Worm (Caenorhabditis elegans) whole organism, L2 larva: ENCODE data around the gene F18G5.6.

Experiments
- C34F6.9 ChIP-seq: fragments of 150-350 bp; optimal IDR thresholded peaks from 2 replicates; lab custom pipeline; 2014; ENCODE audit warnings: missing biosample characterization, missing genetic modification characterization
- ZK546.5 ChIP-seq: sonication (generic microtip); optimal IDR thresholded peaks from 2 replicates; lab custom pipeline; 2017; ENCODE audit warnings: missing biosample characterization, missing genetic modification characterization
- alr-1 ChIP-seq: fragments of 150-350 bp; optimal IDR thresholded peaks from 2 replicates; lab custom pipeline; 2014; ENCODE audit warnings: missing biosample characterization, missing genetic modification characterization
- ama-1 ChIP-seq: fragments of 150-350 bp; optimal IDR thresholded peaks from 2 replicates; lab custom pipeline; 2018; ENCODE audit warnings: inconsistent platforms
- blmp-1 ChIP-seq: sonication (generic microtip); optimal IDR thresholded peaks from 2 replicates; lab custom pipeline; 2017; ENCODE audit warnings: missing genetic modification characterization, mild to moderate bottlenecking, missing compliant biosample characterization, antibody characterized with exemption, moderate library complexity; ENCODE audit not compliant: insufficient read depth
- ceh-16 ChIP-seq: fragments of 150-350 bp; optimal IDR thresholded peaks from 2 replicates; lab custom pipeline; 2014; ENCODE audit warnings: missing biosample characterization, missing genetic modification characterization
- ceh-82 ChIP-seq: fragments of 150-350 bp; optimal IDR thresholded peaks from 2 replicates; lab custom pipeline; 2014; ENCODE audit warnings: missing biosample characterization, missing genetic modification characterization
- crh-2 ChIP-seq: sonication (generic microtip); optimal IDR thresholded peaks from 2 replicates; lab custom pipeline; 2017; ENCODE audit warnings: missing biosample characterization, missing genetic modification characterization
- egl-27 ChIP-seq: sonication (generic microtip); optimal IDR thresholded peaks from 3 replicates; lab custom pipeline; 2017; ENCODE audit warnings: missing biosample characterization, missing genetic modification reagents, missing genetic modification characterization
- elt-1 ChIP-seq: fragments of 150-350 bp; optimal IDR thresholded peaks from 2 replicates; lab custom pipeline; 2014; ENCODE audit warnings: missing biosample characterization, missing genetic modification characterization
- gmeb-1 ChIP-seq: fragments of 150-350 bp; optimal IDR thresholded peaks from 2 replicates; lab custom pipeline; 2014; ENCODE audit warnings: missing biosample characterization, missing genetic modification characterization
- lin-13 ChIP-seq: fragments of 150-350 bp; optimal IDR thresholded peaks from 2 replicates; lab custom pipeline; 2014; ENCODE audit warnings: missing biosample characterization, missing genetic modification reagents, missing genetic modification characterization
- lin-39 ChIP-seq: fragments of 150-350 bp; optimal IDR thresholded peaks from 2 replicates; lab custom pipeline; 2014; ENCODE audit warnings: missing biosample characterization, missing genetic modification reagents, missing genetic modification characterization
- lsy-2 ChIP-seq, 2 experiments: fragments of 150-350 bp in 1 of 2; sonication (generic microtip) in 1 of 2; optimal IDR thresholded peaks; 2 replicates each; lab custom pipeline; 2014 to 2017; ENCODE audit warnings: missing biosample characterization in 2 of 2, missing genetic modification characterization in 2 of 2
- mab-5 ChIP-seq: fragments of 150-350 bp; optimal IDR thresholded peaks from 2 replicates; lab custom pipeline; 2014; ENCODE audit warnings: missing biosample characterization, missing genetic modification characterization
- mdl-1 ChIP-seq, 2 experiments: fragments of 150-350 bp in 1 of 2; sonication (generic microtip) in 1 of 2; optimal IDR thresholded peaks; 2 replicates each; lab custom pipeline; 2017; ENCODE audit warnings: missing biosample characterization in 2 of 2, missing genetic modification characterization in 2 of 2
- nhr-11 ChIP-seq: fragments of 150-350 bp; optimal IDR thresholded peaks from 2 replicates; lab custom pipeline; 2014; ENCODE audit warnings: missing biosample characterization, missing genetic modification characterization
- nhr-129 ChIP-seq: fragments of 150-350 bp; optimal IDR thresholded peaks from 2 replicates; lab custom pipeline; 2014; ENCODE audit warnings: missing biosample characterization, missing genetic modification characterization
- nhr-21 ChIP-seq: fragments of 150-350 bp; optimal IDR thresholded peaks from 2 replicates; lab custom pipeline; 2014; ENCODE audit warnings: missing biosample characterization, missing genetic modification characterization
- nhr-23 ChIP-seq: fragments of 150-350 bp; optimal IDR thresholded peaks from 2 replicates; lab custom pipeline; 2014; ENCODE audit warnings: missing biosample characterization, missing genetic modification reagents, missing genetic modification characterization
- nhr-237 ChIP-seq: fragments of 150-350 bp; optimal IDR thresholded peaks from 2 replicates; lab custom pipeline; 2014; ENCODE audit warnings: missing biosample characterization, missing genetic modification characterization
- nhr-25 ChIP-seq: fragments of 150-350 bp; sonication (generic microtip); optimal IDR thresholded peaks from 3 replicates; lab custom pipeline; 2014; ENCODE audit warnings: missing biosample characterization, missing genetic modification characterization
- nhr-6 ChIP-seq: fragments of 150-350 bp; optimal IDR thresholded peaks from 2 replicates; lab custom pipeline; 2014; ENCODE audit warnings: missing biosample characterization, missing genetic modification characterization
- nhr-77 ChIP-seq: fragments of 150-350 bp; optimal IDR thresholded peaks from 2 replicates; lab custom pipeline; 2014; ENCODE audit warnings: missing biosample characterization, missing genetic modification characterization
- peb-1 ChIP-seq: fragments of 150-350 bp; optimal IDR thresholded peaks from 2 replicates; lab custom pipeline; 2014; ENCODE audit warnings: missing biosample characterization, missing genetic modification characterization
- sem-4 ChIP-seq: fragments of 150-350 bp; optimal IDR thresholded peaks from 2 replicates; lab custom pipeline; 2014; ENCODE audit warnings: missing biosample characterization, missing genetic modification reagents, missing genetic modification characterization
- skn-1 ChIP-seq: sonication (generic microtip); optimal IDR thresholded peaks from 2 replicates; lab custom pipeline; 2017; ENCODE audit warnings: missing biosample characterization, missing genetic modification characterization
- sma-3 ChIP-seq: sonication (generic microtip); optimal IDR thresholded peaks from 2 replicates; lab custom pipeline; 2016; ENCODE audit warnings: missing genetic modification reagents, missing genetic modification characterization, missing compliant biosample characterization
- sma-9 ChIP-seq, 2 experiments: fragments of 150-350 bp in 1 of 2; sonication (generic microtip) in 1 of 2; optimal IDR thresholded peaks; 2 replicates each; lab custom pipeline; 2014 to 2016; ENCODE audit warnings: missing genetic modification characterization in 2 of 2, mild to moderate bottlenecking in 1 of 2, missing biosample characterization in 1 of 2, missing compliant biosample characterization in 1 of 2, missing genetic modification reagents in 1 of 2, moderate library complexity in 1 of 2
- snpc-4 ChIP-seq: fragments of 150-350 bp; optimal IDR thresholded peaks from 2 replicates; lab custom pipeline; 2014; ENCODE audit warnings: missing biosample characterization, missing genetic modification characterization
- unc-39 ChIP-seq: fragments of 150-350 bp; optimal IDR thresholded peaks from 2 replicates; lab custom pipeline; 2014; ENCODE audit warnings: missing biosample characterization, missing genetic modification characterization
- unc-55 ChIP-seq: fragments of 150-350 bp; sonication (generic microtip); optimal IDR thresholded peaks from 3 replicates; lab custom pipeline; 2014; ENCODE audit warnings: missing biosample characterization, missing genetic modification reagents, missing genetic modification characterization
- unc-62 ChIP-seq: fragments of 150-350 bp; optimal IDR thresholded peaks from 2 replicates; lab custom pipeline; 2014; ENCODE audit warnings: missing biosample characterization, missing genetic modification reagents, missing genetic modification characterization
- zag-1 ChIP-seq: fragments of 150-350 bp; optimal IDR thresholded peaks from 2 replicates; lab custom pipeline; 2014; ENCODE audit warnings: missing biosample characterization, missing genetic modification characterization
- ztf-1 ChIP-seq: fragments of 200-800 bp; sonication (Bioruptor generic); conservative IDR thresholded peaks from 2 replicates; pipeline ENCODE4 v1.3.6; 2022; ENCODE audit warnings: missing genetic modification characterization, missing compliant biosample characterization
- ztf-11 ChIP-seq: sonication (generic microtip); optimal IDR thresholded peaks from 2 replicates; lab custom pipeline; 2017; ENCODE audit warnings: missing biosample characterization, missing genetic modification characterization
- ztf-4 ChIP-seq: fragments of 150-350 bp; optimal IDR thresholded peaks from 2 replicates; lab custom pipeline; 2014; ENCODE audit warnings: missing biosample characterization, missing genetic modification characterization

Gene F18G5.6

DNA sequence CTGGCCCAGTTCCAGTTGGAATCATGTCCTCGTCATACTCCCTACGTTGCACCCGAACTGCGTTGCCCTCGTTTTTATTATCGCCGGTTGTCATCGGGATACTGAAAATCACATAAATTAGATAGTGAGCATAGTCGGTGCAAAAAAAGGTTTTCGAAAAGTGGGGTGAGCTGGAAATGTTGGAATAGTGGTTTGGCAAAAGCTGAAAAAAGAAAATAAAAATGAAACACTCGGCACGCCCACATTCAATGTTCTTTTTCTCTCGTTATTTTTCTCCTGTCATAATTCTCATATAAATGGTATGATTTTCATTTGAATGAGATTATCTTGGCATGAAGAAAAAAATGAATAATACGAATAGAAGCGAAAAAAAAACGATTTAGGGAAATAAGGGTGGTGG, at the start of gene F18G5.6:
F18G5.6 (minus strand) TSS at position 101 of the 400 bp plus-strand sequence.
- TF ChIP-seq ceh-16 (tag; lab: Kevin White, UChicago) (no peak), nhr-23 (tag; lab: Kevin White, UChicago) (no peak), sma-3 (GFP tag; lab: Kevin White, UChicago) (no peak), skn-1 (tag; lab: Kevin White, UChicago) (no peak), unc-55 (GFP tag; lab: Kevin White, UChicago) (no peak), mdl-1 (tag; optimal IDR thresholded peaks at IDR 0.05; lab: Kevin White, UChicago) (no peak), nhr-6 (tag; lab: Kevin White, UChicago) (no peak)
- TF ChIP-seq, all 48 proteins: peak for 0

ce11 chrX:9311225-9311624, 47.1 kb upstream of the F18G5.6 start, which contains the start of gene H29C22.1:
TSS of gene H29C22.1 (minus strand) at chrX:9311325.
- TF ChIP-seq nhr-11 (tag; lab: Kevin White, UChicago) (no peak), sma-3 (GFP tag; lab: Kevin White, UChicago) (no peak), lsy-2 (tag; optimal IDR thresholded peaks at IDR 0.05; lab: Kevin White, UChicago) (no peak), lin-13 (GFP tag; lab: Kevin White, UChicago) (no peak), zag-1 (tag; lab: Kevin White, UChicago) (no peak), lin-39 (tag; lab: Kevin White, UChicago) (no peak), snpc-4 (tag; lab: Kevin White, UChicago) (no peak), nhr-21 (tag; lab: Kevin White, UChicago) (no peak), ZK546.5 (tag; lab: Kevin White, UChicago) (no peak)

- TF ChIP-seq sma-9 (GFP tag; optimal IDR thresholded peaks at IDR 0.05; lab: Kevin White, UChicago) (no peak), sma-9 (tag; optimal IDR thresholded peaks at IDR 0.05; lab: Kevin White, UChicago) (no peak), skn-1 (tag; lab: Kevin White, UChicago) (no peak), crh-2 (tag; lab: Kevin White, UChicago) (no peak), egl-27 (tag; lab: Kevin White, UChicago) (no peak)
Observed at ce11 chrX:9303422-9303821, 39.3 kb upstream of the F18G5.6 start, which contains the start of gene tmc-2. TSS of gene tmc-2 (plus strand) at chrX:9303722.

ce11 chrX:9302763-9303162, 38.6 kb upstream of the F18G5.6 start:
- TF ChIP-seq lin-39 (tag; lab: Kevin White, UChicago): no peak
- TF ChIP-seq nhr-237: no peak
- TF ChIP-seq ceh-16 (tag; lab: Kevin White, UChicago): no peak
- TF ChIP-seq sma-3 (GFP tag; lab: Kevin White, UChicago): no peak
- no peak for TF ChIP-seq ztf-4 (tag; lab: Kevin White, UChicago)
- no peak for TF ChIP-seq ztf-11 (tag; lab: Kevin White, UChicago)
- no peak for TF ChIP-seq unc-39 (tag; lab: Kevin White, UChicago)
- TF ChIP-seq sem-4 (tag; lab: Kevin White, UChicago): no peak
- no peak for TF ChIP-seq unc-62 (GFP tag; lab: Kevin White, UChicago)
- no peak for TF ChIP-seq mdl-1 (tag; optimal IDR thresholded peaks at IDR 0.05; lab: Kevin White, UChicago)
- TF ChIP-seq mab-5 (tag; lab: Kevin White, UChicago): no peak

ce11 chrX:9300379-9300778, 36.2 kb upstream of the F18G5.6 start:
- no peak for TF ChIP-seq nhr-25
- TF ChIP-seq C34F6.9: no peak
- peak; percentile 21 for TF ChIP-seq nhr-129
- TF ChIP-seq nhr-77: no peak
- no peak for TF ChIP-seq ceh-82 (tag; lab: Kevin White, UChicago)
- no peak for TF ChIP-seq alr-1 (tag; lab: Kevin White, UChicago)
- TF ChIP-seq nhr-237: no peak
- TF ChIP-seq ztf-11 (tag; lab: Kevin White, UChicago): no peak
- TF ChIP-seq nhr-21 (tag; lab: Kevin White, UChicago): no peak

ce11 chrX:9298846-9299245, 34.7 kb upstream of the F18G5.6 start, which contains the start of gene B0416.2:
TSS of gene B0416.2 (plus strand) at chrX:9299146.
- no peak for TF ChIP-seq ama-1 (lab: Kevin White, UChicago)
- no peak for TF ChIP-seq crh-2 (tag; lab: Kevin White, UChicago)
- no peak for TF ChIP-seq egl-27 (tag; lab: Kevin White, UChicago)
- no peak for TF ChIP-seq snpc-4 (tag; lab: Kevin White, UChicago)
- no peak for TF ChIP-seq ztf-4 (tag; lab: Kevin White, UChicago)
- no peak for TF ChIP-seq peb-1 (tag; lab: Kevin White, UChicago)
- no peak for TF ChIP-seq unc-62 (GFP tag; lab: Kevin White, UChicago)
- no peak for TF ChIP-seq nhr-6 (tag; lab: Kevin White, UChicago)
- TF ChIP-seq unc-55 (GFP tag; lab: Kevin White, UChicago): no peak
- TF ChIP-seq elt-1 (tag; lab: Kevin White, UChicago): no peak
- no peak for TF ChIP-seq nhr-11 (tag; lab: Kevin White, UChicago)
- no peak for TF ChIP-seq gmeb-1 (tag; lab: Kevin White, UChicago)
- TF ChIP-seq ztf-1: no peak
- no peak for TF ChIP-seq nhr-25
- TF ChIP-seq nhr-77: no peak
- TF ChIP-seq sem-4 (tag; lab: Kevin White, UChicago): no peak
- no peak for TF ChIP-seq blmp-1 (tag; lab: Kevin White, UChicago)
- TF ChIP-seq lsy-2 (tag; optimal IDR thresholded peaks at IDR 0.05; lab: Kevin White, UChicago): no peak
- TF ChIP-seq ztf-11 (tag; lab: Kevin White, UChicago): no peak
